Worm (Caenorhabditis elegans): ENCODE measurements around the gene rpt-3.

rpt-3 gene

DNA sequence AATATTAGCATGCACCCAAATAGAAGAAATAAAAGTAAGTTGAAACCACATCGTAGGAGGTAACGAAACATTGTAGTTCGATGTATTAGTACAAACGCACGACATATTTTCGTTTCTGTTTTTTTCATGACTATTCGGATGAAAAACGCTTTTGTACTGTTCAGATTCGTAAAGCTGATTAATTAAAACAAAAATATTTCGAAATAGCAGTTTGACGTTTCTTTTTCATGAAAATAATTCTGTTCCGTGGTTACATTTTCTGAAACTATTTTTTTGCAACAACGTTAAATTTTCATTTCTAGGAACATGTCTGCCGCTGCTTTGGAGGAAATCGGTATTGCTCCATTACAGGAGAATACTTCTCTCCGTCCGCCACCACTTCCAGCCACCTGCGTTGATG is at the start of gene rpt-3:
Gene rpt-3, plus strand, starts transcription at position 301 of the 400 bp plus-strand sequence.
- TF ChIP-seq nhr-232 (tag; optimal IDR thresholded peaks at IDR 0.05) (no peak), ref-2 (tag; optimal IDR thresholded peaks at IDR 0.05) (no peak), F13H6.1 (tag; optimal IDR thresholded peaks at IDR 0.05) (no peak), nfya-1 (tag; optimal IDR thresholded peaks at IDR 0.05) (no peak), ceh-2 (tag; optimal IDR thresholded peaks at IDR 0.05) (no peak), pros-1 (tag; optimal IDR thresholded peaks at IDR 0.05) (no peak), ets-4 (tag; optimal IDR thresholded peaks at IDR 0.05) (no peak), ceh-31 (tag; optimal IDR thresholded peaks at IDR 0.05) (no peak), hlh-15 (tag; optimal IDR thresholded peaks at IDR 0.05) (no peak), ztf-16 (tag; optimal IDR thresholded peaks at IDR 0.05) (no peak), fkh-10 (GFP tag; optimal IDR thresholded peaks at IDR 0.05) (no peak), ceh-9 (tag; optimal IDR thresholded peaks at IDR 0.05) (no peak), tbx-2 (tag; optimal IDR thresholded peaks at IDR 0.05) (no peak), ceh-18 (tag; optimal IDR thresholded peaks at IDR 0.05) (no peak), elt-2 (tag; optimal IDR thresholded peaks at IDR 0.05) (no peak), nhr-11 (tag; optimal IDR thresholded peaks at IDR 0.05) (no peak), pag-3 (tag; optimal IDR thresholded peaks at IDR 0.05; ENCODE audit: borderline replicate concordance) (no peak), ama-1 (optimal IDR thresholded peaks at IDR 0.05) (no peak)

DNA sequence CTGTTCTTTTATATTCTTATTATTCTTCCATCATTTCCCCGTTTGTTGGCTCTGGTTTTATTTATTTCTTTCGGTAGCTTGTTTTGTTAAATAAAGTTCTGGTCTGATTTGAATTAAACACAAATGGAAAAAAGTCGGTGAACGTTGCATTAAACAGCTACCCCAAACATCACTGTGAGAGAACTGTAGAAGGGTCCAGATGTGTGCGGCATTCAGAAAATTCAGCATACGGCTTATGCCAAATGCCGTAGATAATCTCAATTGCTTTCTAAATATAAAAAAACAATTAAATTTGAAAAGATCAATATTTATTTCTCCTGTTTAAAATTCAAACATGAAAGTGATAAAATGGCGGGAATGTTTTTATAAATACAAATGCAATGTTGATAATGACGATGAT is 49.7 kb upstream of the rpt-3 start:
- TF ChIP-seq ref-2 (tag; optimal IDR thresholded peaks at IDR 0.05) (no peak), ceh-34 (tag; optimal IDR thresholded peaks at IDR 0.05) (no peak), che-1 (tag; optimal IDR thresholded peaks at IDR 0.05) (no peak), ets-4 (tag; optimal IDR thresholded peaks at IDR 0.05) (no peak), ceh-24 (tag; optimal IDR thresholded peaks at IDR 0.05) (no peak), ama-1 (optimal IDR thresholded peaks at IDR 0.05) (no peak), ztf-16 (tag; optimal IDR thresholded peaks at IDR 0.05) (no peak), T23F11.4 (GFP tag; optimal IDR thresholded peaks at IDR 0.05) (no peak), ceh-6 (GFP tag; optimal IDR thresholded peaks at IDR 0.05) (no peak), K02D7.2 (tag; optimal IDR thresholded peaks at IDR 0.05) (no peak), ceh-31 (tag; optimal IDR thresholded peaks at IDR 0.05) (no peak), lin-11 (tag; optimal IDR thresholded peaks at IDR 0.05) (no peak), ceh-18 (tag; optimal IDR thresholded peaks at IDR 0.05) (no peak), pha-4 (tag; optimal IDR thresholded peaks at IDR 0.05) (no peak), ttx-3 (tag; optimal IDR thresholded peaks at IDR 0.05) (no peak), C38D4.7 (GFP tag; optimal IDR thresholded peaks at IDR 0.05) (no peak), unc-3 (GFP tag; conservative IDR thresholded peaks at IDR 0.05) (no peak), unc-3 (tag; optimal IDR thresholded peaks at IDR 0.05) (no peak), hlh-6 (tag; optimal IDR thresholded peaks at IDR 0.05) (no peak), ceh-48 (tag; optimal IDR thresholded peaks at IDR 0.05) (no peak), madf-2 (tag; optimal IDR thresholded peaks at IDR 0.05) (no peak)

DNA sequence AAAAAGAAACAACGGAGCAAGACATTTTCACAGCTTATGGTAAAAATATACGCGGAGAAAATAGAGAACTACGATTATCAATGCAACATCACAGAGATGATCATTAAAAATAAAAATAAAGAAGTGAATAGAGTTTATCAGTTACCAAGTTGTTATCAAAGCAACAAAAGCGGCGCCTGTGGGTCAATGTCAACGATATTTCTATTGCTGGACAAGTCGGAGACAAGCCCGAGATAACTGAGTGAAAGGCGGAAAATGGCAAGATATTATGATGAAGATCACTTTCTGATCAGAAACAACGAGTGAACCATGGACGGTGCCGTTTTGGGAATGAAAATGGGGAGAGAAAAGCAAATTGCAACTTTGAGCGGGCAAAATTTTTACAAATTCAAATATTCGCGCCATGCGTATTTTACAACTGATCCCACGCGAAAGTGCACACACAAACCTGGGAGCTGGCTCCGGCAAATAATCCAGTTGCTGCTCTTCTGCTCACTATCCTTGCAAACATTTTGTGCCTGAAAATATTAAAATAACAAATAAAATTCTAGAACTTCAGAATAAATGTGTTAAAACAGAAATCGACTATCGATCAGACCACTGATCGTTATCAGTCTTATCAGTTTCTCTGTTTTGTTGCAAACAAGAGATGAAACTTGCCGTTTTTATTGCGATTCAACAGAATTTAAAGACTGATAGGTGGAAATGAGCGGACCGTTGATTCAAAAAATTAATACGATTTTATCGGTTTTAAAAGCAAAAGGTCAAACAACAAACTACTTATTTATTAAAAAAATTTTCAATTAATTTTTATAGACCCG is 47.1 kb upstream of the rpt-3 start, which contains the start of gene mel-32:
Gene mel-32, minus strand, starts transcription at position 696 of the 821 bp plus-strand sequence.
- TF ChIP-seq ama-1 (optimal IDR thresholded peaks at IDR 0.05) (no peak), elt-2 (tag; optimal IDR thresholded peaks at IDR 0.05) (peak; percentile 61)

DNA sequence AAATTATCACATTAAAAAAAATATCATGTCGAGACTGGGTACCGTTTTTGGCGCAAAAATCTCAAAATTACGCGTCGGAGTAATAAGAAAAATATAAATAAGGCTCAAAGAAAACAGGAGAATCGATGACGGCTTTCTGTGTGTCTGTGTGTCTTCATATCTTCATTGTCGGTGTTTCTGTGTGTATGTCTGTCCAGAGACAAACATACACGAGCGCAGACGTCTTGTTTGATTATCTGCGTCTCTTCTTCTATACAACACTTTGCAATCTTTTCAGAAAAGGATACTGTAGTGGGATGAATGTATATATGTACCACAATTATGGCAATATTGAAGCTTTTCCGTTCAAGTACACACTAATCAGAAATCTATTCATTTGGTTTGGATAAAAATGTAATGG is 45.3 kb upstream of the rpt-3 start, which contains the start of gene C05D11.13:
Gene C05D11.13, minus strand, starts transcription at position 252 of the 400 bp plus-strand sequence.
- TF ChIP-seq unc-86 (tag; optimal IDR thresholded peaks at IDR 0.05), result peak; percentile 4
- TF ChIP-seq lim-6 (tag; optimal IDR thresholded peaks at IDR 0.05), result no peak
- TF ChIP-seq pag-3 (tag; optimal IDR thresholded peaks at IDR 0.05; ENCODE audit: borderline replicate concordance), result no peak
- TF ChIP-seq pros-1 (tag; optimal IDR thresholded peaks at IDR 0.05), result no peak
- peak; percentile 6 for TF ChIP-seq nfya-1 (tag; optimal IDR thresholded peaks at IDR 0.05)
- peak; percentile 28 for TF ChIP-seq ref-2 (tag; optimal IDR thresholded peaks at IDR 0.05)
- peak; percentile 30 for TF ChIP-seq elt-2 (tag; optimal IDR thresholded peaks at IDR 0.05)
- TF ChIP-seq C08G9.2 (tag; optimal IDR thresholded peaks at IDR 0.05), result no peak
- peak; percentile 16 for TF ChIP-seq tbx-2 (tag; optimal IDR thresholded peaks at IDR 0.05)
- no peak for TF ChIP-seq K09A11.1 (tag; optimal IDR thresholded peaks at IDR 0.05; ENCODE audit: insufficient read depth)
- TF ChIP-seq ama-1 (optimal IDR thresholded peaks at IDR 0.05), result no peak
- no peak for TF ChIP-seq mec-3 (tag; optimal IDR thresholded peaks at IDR 0.05; ENCODE audit: borderline replicate concordance)
- TF ChIP-seq che-1 (tag; optimal IDR thresholded peaks at IDR 0.05), result no peak
- TF ChIP-seq unc-42 (tag; optimal IDR thresholded peaks at IDR 0.05), result no peak
- no peak for TF ChIP-seq Y22D7AL.16 (tag; optimal IDR thresholded peaks at IDR 0.05)
- TF ChIP-seq dmd-4 (tag; optimal IDR thresholded peaks at IDR 0.05; ENCODE audit: borderline replicate concordance), result no peak
- TF ChIP-seq rnt-1 (tag; optimal IDR thresholded peaks at IDR 0.05), result no peak
- TF ChIP-seq unc-55 (GFP tag; optimal IDR thresholded peaks at IDR 0.05), result peak; percentile 41
- TF ChIP-seq hlh-13 (GFP tag; optimal IDR thresholded peaks at IDR 0.05), result no peak
